Worm (Caenorhabditis elegans) whole organism, L2 larva: ENCODE results near the gene dyc-1.

Experiments used
- C34F6.9 ChIP-seq: fragments of 150-350 bp; optimal IDR thresholded peaks from 2 replicates; lab custom pipeline; 2014; ENCODE audit warnings: missing biosample characterization, missing genetic modification characterization
- F13H6.1 ChIP-seq: sonication (generic microtip); optimal IDR thresholded peaks from 2 replicates; lab custom pipeline; 2016; ENCODE audit warnings: missing genetic modification characterization, missing compliant biosample characterization
- Y55F3AM.14 ChIP-seq: fragments of 200-800 bp; sonication (Bioruptor generic); optimal IDR thresholded peaks from 2 replicates; lab custom pipeline; 2018; ENCODE audit warnings: mild to moderate bottlenecking, missing genetic modification characterization, missing compliant biosample characterization
- ZK546.5 ChIP-seq: sonication (generic microtip); optimal IDR thresholded peaks from 2 replicates; lab custom pipeline; 2017; ENCODE audit warnings: missing biosample characterization, missing genetic modification characterization
- blmp-1 ChIP-seq: sonication (generic microtip); optimal IDR thresholded peaks from 2 replicates; lab custom pipeline; 2017; ENCODE audit warnings: missing genetic modification characterization, mild to moderate bottlenecking, missing compliant biosample characterization, antibody characterized with exemption, moderate library complexity; ENCODE audit not compliant: insufficient read depth
- ceh-16 ChIP-seq: fragments of 150-350 bp; optimal IDR thresholded peaks from 2 replicates; lab custom pipeline; 2014; ENCODE audit warnings: missing biosample characterization, missing genetic modification characterization
- ceh-82 ChIP-seq: fragments of 150-350 bp; optimal IDR thresholded peaks from 2 replicates; lab custom pipeline; 2014; ENCODE audit warnings: missing biosample characterization, missing genetic modification characterization
- crh-2 ChIP-seq: sonication (generic microtip); optimal IDR thresholded peaks from 2 replicates; lab custom pipeline; 2017; ENCODE audit warnings: missing biosample characterization, missing genetic modification characterization
- dmd-4 ChIP-seq: sonication (generic microtip); optimal IDR thresholded peaks from 2 replicates; lab custom pipeline; 2017; ENCODE audit warnings: missing biosample characterization, missing genetic modification characterization
- elt-3 ChIP-seq: sonication (generic microtip); optimal IDR thresholded peaks from 2 replicates; lab custom pipeline; 2017; ENCODE audit warnings: missing biosample characterization, missing genetic modification characterization
- fos-1 ChIP-seq: fragments of 150-350 bp; optimal IDR thresholded peaks from 2 replicates; lab custom pipeline; 2014; ENCODE audit warnings: missing biosample characterization, missing genetic modification characterization
- lin-11 ChIP-seq: fragments of 150-350 bp; sonication (generic microtip); optimal IDR thresholded peaks from 2 replicates; lab custom pipeline; 2014; ENCODE audit warnings: missing biosample characterization, missing genetic modification characterization, inconsistent platforms, mixed read lengths
- lin-13 ChIP-seq: fragments of 150-350 bp; optimal IDR thresholded peaks from 2 replicates; lab custom pipeline; 2014; ENCODE audit warnings: missing biosample characterization, missing genetic modification reagents, missing genetic modification characterization
- lin-39 ChIP-seq: fragments of 150-350 bp; optimal IDR thresholded peaks from 2 replicates; lab custom pipeline; 2014; ENCODE audit warnings: missing biosample characterization, missing genetic modification reagents, missing genetic modification characterization
- mab-5 ChIP-seq: fragments of 150-350 bp; optimal IDR thresholded peaks from 2 replicates; lab custom pipeline; 2014; ENCODE audit warnings: missing biosample characterization, missing genetic modification characterization
- mbf-1 ChIP-seq: sonication (generic microtip); optimal IDR thresholded peaks from 2 replicates; lab custom pipeline; 2017; ENCODE audit warnings: missing biosample characterization, missing genetic modification characterization
- nhr-10 ChIP-seq: sonication (generic microtip); optimal IDR thresholded peaks from 2 replicates; lab custom pipeline; 2017; ENCODE audit warnings: missing biosample characterization, missing genetic modification characterization
- nhr-11 ChIP-seq: fragments of 150-350 bp; optimal IDR thresholded peaks from 2 replicates; lab custom pipeline; 2014; ENCODE audit warnings: missing biosample characterization, missing genetic modification characterization
- nhr-12 ChIP-seq: fragments of 150-350 bp; optimal IDR thresholded peaks from 2 replicates; lab custom pipeline; 2014; ENCODE audit warnings: missing biosample characterization, missing genetic modification characterization
- nhr-129 ChIP-seq: fragments of 150-350 bp; optimal IDR thresholded peaks from 2 replicates; lab custom pipeline; 2014; ENCODE audit warnings: missing biosample characterization, missing genetic modification characterization
- nhr-21 ChIP-seq: fragments of 150-350 bp; optimal IDR thresholded peaks from 2 replicates; lab custom pipeline; 2014; ENCODE audit warnings: missing biosample characterization, missing genetic modification characterization
- nhr-25 ChIP-seq: fragments of 150-350 bp; sonication (generic microtip); optimal IDR thresholded peaks from 3 replicates; lab custom pipeline; 2014; ENCODE audit warnings: missing biosample characterization, missing genetic modification characterization
- nhr-6 ChIP-seq: fragments of 150-350 bp; optimal IDR thresholded peaks from 2 replicates; lab custom pipeline; 2014; ENCODE audit warnings: missing biosample characterization, missing genetic modification characterization
- sma-3 ChIP-seq: sonication (generic microtip); optimal IDR thresholded peaks from 2 replicates; lab custom pipeline; 2016; ENCODE audit warnings: missing genetic modification reagents, missing genetic modification characterization, missing compliant biosample characterization
- sma-9 ChIP-seq, 2 experiments: fragments of 150-350 bp in 1 of 2; sonication (generic microtip) in 1 of 2; optimal IDR thresholded peaks; 2 replicates each; lab custom pipeline; 2014 to 2016; ENCODE audit warnings: missing genetic modification characterization in 2 of 2, mild to moderate bottlenecking in 1 of 2, missing biosample characterization in 1 of 2, missing compliant biosample characterization in 1 of 2, missing genetic modification reagents in 1 of 2, moderate library complexity in 1 of 2
- snpc-4 ChIP-seq: fragments of 150-350 bp; optimal IDR thresholded peaks from 2 replicates; lab custom pipeline; 2014; ENCODE audit warnings: missing biosample characterization, missing genetic modification characterization
- unc-39 ChIP-seq: fragments of 150-350 bp; optimal IDR thresholded peaks from 2 replicates; lab custom pipeline; 2014; ENCODE audit warnings: missing biosample characterization, missing genetic modification characterization
- unc-55 ChIP-seq: fragments of 150-350 bp; sonication (generic microtip); optimal IDR thresholded peaks from 3 replicates; lab custom pipeline; 2014; ENCODE audit warnings: missing biosample characterization, missing genetic modification reagents, missing genetic modification characterization
- zag-1 ChIP-seq: fragments of 150-350 bp; optimal IDR thresholded peaks from 2 replicates; lab custom pipeline; 2014; ENCODE audit warnings: missing biosample characterization, missing genetic modification characterization
- ztf-1 ChIP-seq: fragments of 200-800 bp; sonication (Bioruptor generic); conservative IDR thresholded peaks from 2 replicates; pipeline ENCODE4 v1.3.6; 2022; ENCODE audit warnings: missing genetic modification characterization, missing compliant biosample characterization
- ztf-4 ChIP-seq: fragments of 150-350 bp; optimal IDR thresholded peaks from 2 replicates; lab custom pipeline; 2014; ENCODE audit warnings: missing biosample characterization, missing genetic modification characterization

The dyc-1 gene

DNA sequence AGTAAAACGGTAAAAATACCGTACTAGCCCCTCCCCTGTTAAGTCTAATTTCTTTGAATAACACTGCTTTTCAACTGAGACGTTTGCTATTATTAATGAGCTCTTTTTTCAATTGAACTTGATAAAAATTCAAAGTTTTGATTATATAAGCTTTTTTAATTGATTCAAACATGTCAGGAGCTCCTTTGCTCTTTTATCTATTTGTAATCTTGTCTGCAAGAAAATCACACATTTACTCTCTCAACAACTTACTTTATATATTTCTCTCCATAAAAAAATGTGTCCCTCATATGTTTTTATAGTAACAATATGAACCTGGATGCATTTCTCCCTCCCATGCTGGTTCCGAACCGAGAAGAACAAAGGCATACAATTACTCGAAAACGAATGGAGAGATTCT, 29.0 kb upstream of the dyc-1 start, which contains the start of gene C04C11.1:
TSS of gene C04C11.1 (plus strand) at position 301 of the 400 bp plus-strand sequence.
- TF ChIP-seq C34F6.9 (tag; lab: Kevin White, UChicago) (no peak), ceh-82 (tag; lab: Kevin White, UChicago) (no peak), sma-9 (GFP tag; optimal IDR thresholded peaks at IDR 0.05; lab: Kevin White, UChicago) (no peak), sma-9 (tag; optimal IDR thresholded peaks at IDR 0.05; lab: Kevin White, UChicago) (no peak), snpc-4 (tag; lab: Kevin White, UChicago) (no peak), nhr-10 (no peak), ZK546.5 (tag; lab: Kevin White, UChicago) (no peak), ztf-4 (tag; lab: Kevin White, UChicago) (no peak), lin-39 (tag; lab: Kevin White, UChicago) (no peak), nhr-11 (tag; lab: Kevin White, UChicago) (no peak), sma-3 (GFP tag; lab: Kevin White, UChicago) (no peak), dmd-4 (tag; lab: Kevin White, UChicago) (no peak), crh-2 (tag; lab: Kevin White, UChicago) (no peak), unc-55 (GFP tag; lab: Kevin White, UChicago) (no peak)

DNA sequence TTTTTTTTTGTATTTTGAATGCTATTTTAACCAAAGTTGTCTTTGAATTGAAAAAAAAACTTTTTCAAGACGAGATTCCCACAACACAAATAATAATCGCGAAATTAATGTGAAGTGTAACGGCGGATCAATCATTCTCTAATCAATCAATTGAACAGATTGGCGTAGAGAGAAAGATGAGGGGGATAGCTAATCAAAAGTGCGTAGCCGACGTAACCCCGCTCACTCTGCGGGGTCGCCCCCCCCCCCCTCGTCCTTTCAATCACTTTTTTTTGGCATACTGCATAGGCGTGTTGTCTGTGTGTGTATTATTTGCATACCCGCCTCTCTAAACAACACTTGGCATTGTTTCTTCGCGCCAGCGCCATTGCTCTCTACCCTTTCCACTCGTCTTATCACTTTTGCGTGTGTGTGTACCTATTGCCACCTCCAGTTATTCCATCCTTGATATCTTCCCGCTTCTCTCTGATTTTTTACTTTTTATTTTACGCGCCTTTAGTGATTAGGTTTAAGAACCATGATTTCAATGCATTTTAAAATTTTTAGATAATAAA, 24.9 kb upstream of the dyc-1 start:
- TF ChIP-seq crh-2 (tag; lab: Kevin White, UChicago) (no peak), fos-1 (tag; lab: Kevin White, UChicago) (peak; percentile 45), nhr-21 (tag; lab: Kevin White, UChicago) (no peak), nhr-25 (tag; lab: Kevin White, UChicago) (no peak), nhr-6 (tag; lab: Kevin White, UChicago) (no peak), lin-13 (no peak), ZK546.5 (tag; lab: Kevin White, UChicago) (no peak), unc-39 (no peak), F13H6.1 (tag; lab: Kevin White, UChicago) (peak; percentile 58), sma-9 (GFP tag; optimal IDR thresholded peaks at IDR 0.05; lab: Kevin White, UChicago) (peak; percentile 31), sma-9 (tag; optimal IDR thresholded peaks at IDR 0.05; lab: Kevin White, UChicago) (no peak), ztf-4 (tag; lab: Kevin White, UChicago) (no peak)

- TF ChIP-seq dmd-4 (tag; lab: Kevin White, UChicago) (no peak), mbf-1 (no peak), sma-3 (GFP tag; lab: Kevin White, UChicago) (no peak), snpc-4 (tag; lab: Kevin White, UChicago) (no peak), blmp-1 (tag; lab: Kevin White, UChicago) (no peak), unc-55 (GFP tag; lab: Kevin White, UChicago) (no peak), zag-1 (tag; lab: Kevin White, UChicago) (no peak)
These were observed 22.4 kb upstream of the dyc-1 start for ce11 chrX:14026893-14027292.

DNA sequence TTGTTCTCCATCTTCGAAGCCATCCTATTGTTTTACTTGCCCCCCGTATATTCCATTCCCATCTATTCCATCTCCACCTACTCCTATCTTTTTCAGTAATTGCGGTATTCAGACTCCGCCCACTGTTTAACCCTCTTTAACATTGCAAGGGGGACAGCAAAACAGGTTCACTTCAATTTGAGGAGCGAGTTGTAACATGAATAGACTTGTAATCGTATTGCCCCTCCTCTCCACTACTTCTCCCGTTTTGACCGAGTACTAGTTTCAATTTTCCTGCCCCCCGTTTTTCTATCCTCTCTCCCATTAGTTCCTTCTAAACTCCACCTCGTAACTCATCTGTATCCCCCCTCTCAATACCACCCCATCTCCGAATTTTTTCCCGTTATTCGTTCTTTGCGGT, 20.8 kb upstream of the dyc-1 start:
- no peak for TF ChIP-seq nhr-11 (tag; lab: Kevin White, UChicago)
- TF ChIP-seq elt-3: no peak
- TF ChIP-seq, all 48 proteins: peak for 0

DNA sequence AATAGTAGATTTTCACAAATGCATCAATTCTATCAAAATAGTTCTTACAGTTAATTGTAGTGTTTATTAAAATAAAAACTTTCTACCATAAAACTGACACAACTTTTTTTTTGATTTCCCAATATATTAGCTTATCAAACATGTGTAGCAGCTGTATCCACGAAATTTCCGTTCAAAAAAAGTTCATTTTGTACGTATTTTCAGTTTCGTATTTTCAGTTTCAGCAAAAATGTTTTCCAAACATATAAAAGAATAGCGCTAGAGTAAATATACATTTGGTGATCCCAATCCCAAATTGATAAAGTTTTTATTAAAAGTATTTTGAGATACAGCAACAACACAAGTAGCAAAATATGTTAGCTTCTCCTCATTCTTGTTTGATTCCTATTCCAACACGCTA, 19.9 kb upstream of the dyc-1 start:
- TF ChIP-seq ztf-1 (no peak), lin-11 (tag; lab: Kevin White, UChicago) (no peak), nhr-11 (tag; lab: Kevin White, UChicago) (no peak), nhr-21 (tag; lab: Kevin White, UChicago) (no peak), nhr-12 (tag; lab: Kevin White, UChicago) (no peak), Y55F3AM.14 (no peak)

ce11 chrX:14029872-14030271, 19.5 kb upstream of the dyc-1 start:
- TF ChIP-seq nhr-10: no peak
- no peak for TF ChIP-seq nhr-129 (tag; lab: Kevin White, UChicago)
- no peak for TF ChIP-seq ceh-16 (tag; lab: Kevin White, UChicago)
- TF ChIP-seq unc-55 (GFP tag; lab: Kevin White, UChicago): no peak
- TF ChIP-seq mab-5: no peak
- TF ChIP-seq, all 48 proteins: peak for 0
